Fruit fly (Drosophila melanogaster): ENCODE data around the gene Chsy.
A peak's percentile ranks its signal among the peaks of the same experiment; 100 is the strongest.

Gene Chsy

dm6 chrX:15593477-15594229 lies at the start of gene Chsy (continued):
- TF ChIP-seq dan (GFP tag; IDR thresholded peaks at IDR 0.05) (no peak), az2 (GFP tag; optimal IDR thresholded peaks at IDR 0.05) (no peak), nerfin-2 (GFP tag; IDR thresholded peaks at IDR 0.05; ENCODE audit: partially characterized antibody) (no peak), CG10274 (GFP tag; optimal IDR thresholded peaks at IDR 0.05) (no peak), CG1647 (GFP tag; optimal IDR thresholded peaks at IDR 0.05) (no peak), HHEX (GFP tag; optimal IDR thresholded peaks at IDR 0.05) (no peak), CG16779 (GFP tag; IDR thresholded peaks at IDR 0.05) (no peak), lmd (GFP tag; IDR thresholded peaks at IDR 0.05) (no peak), sd (tag; optimal IDR thresholded peaks at IDR 0.05) (no peak), nerfin-1 (tag; optimal IDR thresholded peaks at IDR 0.05) (no peak), Dip2 (GFP tag; IDR thresholded peaks at IDR 0.05) (no peak), Deaf1 (tag; optimal IDR thresholded peaks at IDR 0.05) (peak; percentile 95), slou (GFP tag; optimal IDR thresholded peaks at IDR 0.05) (no peak), crc (GFP tag; optimal IDR thresholded peaks at IDR 0.05) (no peak), CG31224 (GFP tag; IDR thresholded peaks at IDR 0.05) (no peak), vvl (GFP tag; IDR thresholded peaks at IDR 0.05) (0 out of 2 replicates have a peak, but pooled peaks have one; percentile 37), CG18011 (GFP tag; optimal IDR thresholded peaks at IDR 0.05) (no peak), CG9817 (tag; optimal IDR thresholded peaks at IDR 0.05) (no peak), dmrt99B (tag; optimal IDR thresholded peaks at IDR 0.05) (peak; percentile 4), CG1529 (GFP tag; optimal IDR thresholded peaks at IDR 0.05) (no peak), CG12236 (GFP tag; optimal IDR thresholded peaks at IDR 0.05) (no peak), CG10431 (GFP tag; optimal IDR thresholded peaks at IDR 0.05) (no peak), ro (GFP tag; IDR thresholded peaks at IDR 0.05) (no peak), pum (GFP tag; optimal IDR thresholded peaks at IDR 0.05) (no peak), CG11085 (GFP tag; IDR thresholded peaks at IDR 0.05) (no peak), trh (GFP tag; optimal IDR thresholded peaks at IDR 0.05) (no peak), CG10321 (GFP tag; IDR thresholded peaks at IDR 0.05) (no peak), HLHmδ (GFP tag; optimal IDR thresholded peaks at IDR 0.05) (peak; percentile 16), fd64A (GFP tag; optimal IDR thresholded peaks at IDR 0.05) (no peak), disco-r (GFP tag; optimal IDR thresholded peaks at IDR 0.05) (no peak), CG17361 (GFP tag; IDR thresholded peaks at IDR 0.05) (peak; percentile 53; the same call in 2 of the 3 replicates), shn (GFP tag; optimal IDR thresholded peaks at IDR 0.05) (no peak), en (GFP tag; optimal IDR thresholded peaks at IDR 0.05) (no peak), pb (GFP tag; optimal IDR thresholded peaks at IDR 0.05) (no peak), peb (GFP tag; IDR thresholded peaks at IDR 0.05) (no peak), salm (tag; optimal IDR thresholded peaks at IDR 0.05) (no peak), CG8478 (optimal IDR thresholded peaks at IDR 0.05) (no peak), Ada2b (GFP tag; IDR thresholded peaks at IDR 0.05) (no peak), Six4 (GFP tag; optimal IDR thresholded peaks at IDR 0.05) (no peak), Ptx1 (GFP tag; IDR thresholded peaks at IDR 0.05) (no peak), CG14667 (GFP tag; IDR thresholded peaks at IDR 0.05) (no peak), CG4404 (GFP tag; IDR thresholded peaks at IDR 0.05) (no peak), CG12155 (GFP tag; optimal IDR thresholded peaks at IDR 0.05) (no peak), crp (GFP tag; optimal IDR thresholded peaks at IDR 0.05) (no peak), croc (GFP tag; conservative IDR thresholded peaks at IDR 0.05) (no peak), kay (GFP tag; optimal IDR thresholded peaks at IDR 0.05) (no peak), CG8089 (GFP tag; optimal IDR thresholded peaks at IDR 0.05) (no peak), p53 (GFP tag; optimal IDR thresholded peaks at IDR 0.05) (no peak), CG7357 (GFP tag; IDR thresholded peaks at IDR 0.05) (no peak), wek (GFP tag; optimal IDR thresholded peaks at IDR 0.05) (no peak), Elba2 (GFP tag; optimal IDR thresholded peaks at IDR 0.05) (peak; percentile 1), CG11247 (GFP tag; IDR thresholded peaks at IDR 0.05) (no peak)

All from whole organism, embryonic.